Fruit fly (Drosophila melanogaster) whole organism, pupa: ENCODE results near the gene CG13021.

Experiments used
- CG14655 ChIP-seq: fragments of 200-800 bp; sonication (Bioruptor generic); optimal IDR thresholded peaks from 3 replicates; lab custom pipeline; 2017; ENCODE audit warnings: mild to moderate bottlenecking, missing biosample characterization, missing genetic modification reagents, missing genetic modification characterization
- CG8301 ChIP-seq: fragments of 200-800 bp; sonication (Bioruptor generic); optimal IDR thresholded peaks from 2 replicates; lab custom pipeline; 2018; ENCODE audit warnings: missing biosample characterization, mild to moderate bottlenecking, missing genetic modification characterization
- CG9948 ChIP-seq: fragments of 200-800 bp; sonication (Bioruptor generic); optimal IDR thresholded peaks from 2 replicates; lab custom pipeline; 2018; ENCODE audit warnings: missing biosample characterization, mild to moderate bottlenecking, missing genetic modification characterization, moderate library complexity
- EcR ChIP-seq: fragments of 200-800 bp; sonication (Bioruptor generic); optimal IDR thresholded peaks from 3 replicates; lab custom pipeline; 2019; ENCODE audit warnings: missing biosample characterization, missing genetic modification characterization, mild to moderate bottlenecking, moderate library complexity, missing genetic modification reagents
- Ets98B ChIP-seq: fragments of 200-800 bp; sonication (Bioruptor generic); IDR thresholded peaks from 2 replicates; pipeline ENCODE4 v1.3.6; 2022; ENCODE audit warnings: missing biosample characterization, missing genetic modification characterization
- gl ChIP-seq: fragments of 200-800 bp; sonication (Bioruptor generic); optimal IDR thresholded peaks from 2 replicates; lab custom pipeline; 2018; ENCODE audit warnings: missing biosample characterization, mild to moderate bottlenecking, missing genetic modification characterization
- rn ChIP-seq: fragments of 200-800 bp; sonication (Bioruptor generic); IDR thresholded peaks from 2 replicates; pipeline ENCODE4 v1.3.6; 2022; ENCODE audit warnings: missing biosample characterization, missing genetic modification characterization

dm6 chrX:3557512-3557911, 43.4 kb downstream of the CG13021 start, which contains the start of gene ppk8:
- TF ChIP-seq gl (no peak), CG14655 (no peak), rn (GFP tag; lab: Robert Waterston, UW) (no peak), CG8301 (tag; lab: Kevin White, UChicago) (no peak), EcR (no peak), Ets98B (GFP tag; lab: Robert Waterston, UW) (no peak), CG9948 (tag; lab: Kevin White, UChicago) (no peak)
